Worm (Caenorhabditis elegans) whole organism, young adult: ENCODE measurements around the gene M03A1.8.

Source experiments
- B0261.1 ChIP-seq: sonication (generic microtip); optimal IDR thresholded peaks from 2 replicates; lab custom pipeline; 2016; ENCODE audit warnings: mild to moderate bottlenecking, missing genetic modification characterization, moderate library complexity, missing compliant biosample characterization
- C06A6.2 ChIP-seq: fragments of 200-800 bp; sonication (Bioruptor generic); conservative IDR thresholded peaks from 2 replicates; pipeline ENCODE4 v1.3.6; 2022; ENCODE audit warnings: missing genetic modification characterization, missing compliant biosample characterization
- C17E4.6 ChIP-seq: fragments of 200-800 bp; sonication (Bioruptor generic); IDR thresholded peaks from 2 replicates; pipeline ENCODE4 v1.3.6; 2022; ENCODE audit warnings: missing genetic modification reagents, missing genetic modification characterization, missing compliant biosample characterization
- D2030.7 ChIP-seq: fragments of 200-800 bp; sonication (Bioruptor generic); IDR thresholded peaks from 2 replicates; pipeline ENCODE4 v1.3.6; 2022; ENCODE audit warnings: missing genetic modification reagents, missing genetic modification characterization, missing compliant biosample characterization
- F37B4.10 ChIP-seq: fragments of 200-800 bp; sonication (Bioruptor generic); IDR thresholded peaks from 2 replicates; pipeline ENCODE4 v1.3.6; 2022; ENCODE audit warnings: missing genetic modification characterization, missing compliant biosample characterization
- F52B5.7 ChIP-seq: sonication (generic microtip); optimal IDR thresholded peaks from 2 replicates; lab custom pipeline; 2016; ENCODE audit warnings: mild to moderate bottlenecking, missing genetic modification characterization, missing compliant biosample characterization
- F57A8.1 ChIP-seq: fragments of 200-800 bp; sonication (Bioruptor generic); optimal IDR thresholded peaks from 2 replicates; lab custom pipeline; 2018; ENCODE audit warnings: mild to moderate bottlenecking, missing genetic modification characterization, moderate library complexity, missing compliant biosample characterization
- F57C9.4 ChIP-seq: sonication (generic microtip); optimal IDR thresholded peaks from 2 replicates; lab custom pipeline; 2017; ENCODE audit warnings: mild to moderate bottlenecking, missing genetic modification characterization, missing compliant biosample characterization
- Y53F4B.3 ChIP-seq: fragments of 200-800 bp; sonication (Bioruptor generic); IDR thresholded peaks from 2 replicates; pipeline ENCODE4 v1.3.6; 2022; ENCODE audit warnings: missing genetic modification reagents, missing genetic modification characterization, missing compliant biosample characterization
- Y79H2A.3 ChIP-seq: fragments of 200-800 bp; sonication (Bioruptor generic); conservative IDR thresholded peaks from 2 replicates; pipeline ENCODE4 v1.3.6; 2022; ENCODE audit warnings: missing genetic modification reagents, missing genetic modification characterization, missing compliant biosample characterization
- attf-3 ChIP-seq: fragments of 200-800 bp; sonication (Bioruptor generic); conservative IDR thresholded peaks from 2 replicates; pipeline ENCODE4 v1.3.6; 2022; ENCODE audit warnings: missing genetic modification reagents, missing genetic modification characterization, missing compliant biosample characterization
- ceh-40 ChIP-seq: fragments of 200-800 bp; sonication (Bioruptor generic); IDR thresholded peaks from 2 replicates; pipeline ENCODE4 v1.3.6; 2022; ENCODE audit warnings: missing genetic modification characterization, missing compliant biosample characterization
- ceh-91 ChIP-seq: fragments of 200-800 bp; sonication (Bioruptor generic); IDR thresholded peaks from 2 replicates; pipeline ENCODE4 v1.3.6; 2022; ENCODE audit warnings: missing genetic modification reagents, missing genetic modification characterization, missing compliant biosample characterization
- ekl-4 ChIP-seq: fragments of 200-800 bp; sonication (Bioruptor generic); IDR thresholded peaks from 2 replicates; pipeline ENCODE4 v1.3.6; 2022; ENCODE audit warnings: missing genetic modification reagents, missing genetic modification characterization, missing compliant biosample characterization
- gei-17 ChIP-seq: fragments of 200-800 bp; sonication (Bioruptor generic); optimal IDR thresholded peaks from 2 replicates; lab custom pipeline; 2018; ENCODE audit warnings: mild to moderate bottlenecking, missing genetic modification characterization, missing compliant biosample characterization
- lag-1 ChIP-seq: fragments of 200-800 bp; sonication (Bioruptor generic); IDR thresholded peaks from 2 replicates; pipeline ENCODE4 v1.3.6; 2022; ENCODE audit warnings: missing genetic modification reagents, missing genetic modification characterization, missing compliant biosample characterization
- let-607 ChIP-seq, 2 experiments: fragments of 200-800 bp in 1 of 2; sonication (Bioruptor generic) in 1 of 2; sonication (generic microtip) in 1 of 2; optimal IDR thresholded peaks; 2 replicates each; lab custom pipeline; 2016 to 2018; ENCODE audit warnings: mild to moderate bottlenecking in 2 of 2, missing compliant biosample characterization in 2 of 2, missing genetic modification characterization in 2 of 2, moderate library complexity in 2 of 2, missing genotype in 1 of 2
- lin-35 ChIP-seq, 3 experiments: fragments of 150-350 bp in 2 of 3; sonication (generic microtip) in 1 of 3; optimal IDR thresholded peaks; 2 replicates each; lab custom pipeline; 2014 to 2018; ENCODE audit warnings: missing biosample characterization in 3 of 3, missing genetic modification characterization in 3 of 3, missing genetic modification reagents in 3 of 3
- lir-1 ChIP-seq: fragments of 200-800 bp; sonication (Bioruptor generic); conservative IDR thresholded peaks from 2 replicates; pipeline ENCODE4 v1.3.6; 2022; ENCODE audit warnings: missing genetic modification reagents, missing genetic modification characterization, missing compliant biosample characterization
- lsy-27 ChIP-seq: sonication (generic microtip); optimal IDR thresholded peaks from 2 replicates; lab custom pipeline; 2017; ENCODE audit warnings: missing genetic modification characterization, mild to moderate bottlenecking, missing compliant biosample characterization, antibody characterized with exemption, missing genotype, borderline replicate concordance; ENCODE audit not compliant: insufficient read depth
- mel-28 ChIP-seq: sonication (generic microtip); optimal IDR thresholded peaks from 2 replicates; lab custom pipeline; 2016; ENCODE audit warnings: borderline replicate concordance, mild to moderate bottlenecking, missing genetic modification characterization, missing compliant biosample characterization
- mes-4 ChIP-seq: sonication (generic microtip); optimal IDR thresholded peaks from 2 replicates; lab custom pipeline; 2016; ENCODE audit warnings: missing genotype, missing genetic modification characterization, missing compliant biosample characterization
- mxl-1 ChIP-seq: sonication (generic microtip); optimal IDR thresholded peaks from 2 replicates; lab custom pipeline; 2016; ENCODE audit warnings: missing genetic modification characterization, missing compliant biosample characterization
- nfya-1 ChIP-seq: sonication (generic microtip); optimal IDR thresholded peaks from 2 replicates; lab custom pipeline; 2017; ENCODE audit warnings: antibody characterized with exemption, missing compliant biosample characterization, missing genetic modification characterization, borderline replicate concordance; ENCODE audit not compliant: insufficient read depth
- nfyb-1 ChIP-seq: fragments of 200-800 bp; sonication (Bioruptor generic); IDR thresholded peaks from 2 replicates; pipeline ENCODE4 v1.3.6; 2022; ENCODE audit warnings: missing genetic modification reagents, missing genetic modification characterization, missing compliant biosample characterization
- nhr-179 ChIP-seq: sonication (generic microtip); optimal IDR thresholded peaks from 2 replicates; lab custom pipeline; 2016; ENCODE audit warnings: mild to moderate bottlenecking, missing genetic modification characterization, missing compliant biosample characterization
- nhr-80 ChIP-seq: sonication (generic microtip); optimal IDR thresholded peaks from 2 replicates; lab custom pipeline; 2016; ENCODE audit warnings: missing genetic modification characterization, missing compliant biosample characterization
- nhr-90 ChIP-seq: sonication (generic microtip); optimal IDR thresholded peaks from 2 replicates; lab custom pipeline; 2016; ENCODE audit warnings: missing genotype, mild to moderate bottlenecking, missing genetic modification characterization, missing compliant biosample characterization
- rcor-1 ChIP-seq: fragments of 200-800 bp; sonication (Bioruptor generic); IDR thresholded peaks from 2 replicates; pipeline ENCODE4 v1.3.6; 2022; ENCODE audit warnings: missing genetic modification reagents, missing genetic modification characterization, missing compliant biosample characterization
- sea-2 ChIP-seq: fragments of 200-800 bp; sonication (Bioruptor generic); IDR thresholded peaks from 2 replicates; pipeline ENCODE4 v1.3.6; 2022; ENCODE audit warnings: missing genetic modification characterization, missing compliant biosample characterization
- tlf-1 ChIP-seq: fragments of 200-800 bp; sonication (Bioruptor generic); optimal IDR thresholded peaks from 2 replicates; lab custom pipeline; 2018; ENCODE audit warnings: mild to moderate bottlenecking, missing genetic modification characterization, missing compliant biosample characterization
- unc-62 ChIP-seq: fragments of 150-350 bp; optimal IDR thresholded peaks from 2 replicates; lab custom pipeline; 2014; ENCODE audit warnings: missing biosample characterization, missing genetic modification reagents, missing genetic modification characterization
- zfh-2 ChIP-seq: fragments of 200-800 bp; sonication (Bioruptor generic); conservative IDR thresholded peaks from 2 replicates; pipeline ENCODE4 v1.3.6; 2022; ENCODE audit warnings: missing genetic modification reagents, missing genetic modification characterization, missing compliant biosample characterization
- zim-3 ChIP-seq: sonication (generic microtip); optimal IDR thresholded peaks from 2 replicates; lab custom pipeline; 2017; ENCODE audit warnings: mild to moderate bottlenecking, missing genetic modification characterization, moderate library complexity, missing compliant biosample characterization
- ztf-28 ChIP-seq: fragments of 200-800 bp; sonication (Bioruptor generic); IDR thresholded peaks from 2 replicates; pipeline ENCODE4 v1.3.6; 2022; ENCODE audit warnings: missing genetic modification reagents, missing genetic modification characterization, missing compliant biosample characterization

The M03A1.8 gene

DNA sequence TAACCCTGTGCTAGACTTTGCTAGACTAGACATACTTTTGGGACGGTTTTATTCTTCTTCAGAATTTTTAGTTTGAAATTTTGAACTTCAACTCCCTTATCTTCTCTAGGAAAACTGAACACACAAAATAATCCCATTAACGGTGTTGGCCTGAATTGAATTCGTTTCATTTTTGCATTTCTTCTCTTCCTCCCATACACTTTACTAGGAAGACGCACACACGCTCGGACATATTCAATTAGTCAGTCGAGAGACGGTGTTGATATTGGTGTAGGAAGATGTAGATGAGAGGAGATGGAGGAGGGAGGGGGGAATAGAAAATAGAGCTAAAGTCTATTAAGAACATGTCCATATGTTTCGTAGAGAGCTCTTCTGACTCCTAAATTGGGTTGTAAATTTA is 14.5 kb downstream of the M03A1.8 start:
- no peak for TF ChIP-seq F57A8.1
- no peak for TF ChIP-seq nhr-80 (tag; lab: Kevin White, UChicago)
- no peak for TF ChIP-seq ceh-91
- TF ChIP-seq B0261.1: no peak
- TF ChIP-seq F52B5.7: no peak
- TF ChIP-seq rcor-1 (GFP tag; lab: Robert Waterston, UW): no peak
- no peak for TF ChIP-seq mel-28 (tag; lab: Kevin White, UChicago)
- TF ChIP-seq unc-62 (GFP tag; lab: Kevin White, UChicago): no peak
- TF ChIP-seq C06A6.2 (GFP tag; lab: Robert Waterston, UW): no peak
- TF ChIP-seq zfh-2 (GFP tag; lab: Robert Waterston, UW): no peak
- TF ChIP-seq lsy-27 (tag; lab: Kevin White, UChicago): no peak

DNA sequence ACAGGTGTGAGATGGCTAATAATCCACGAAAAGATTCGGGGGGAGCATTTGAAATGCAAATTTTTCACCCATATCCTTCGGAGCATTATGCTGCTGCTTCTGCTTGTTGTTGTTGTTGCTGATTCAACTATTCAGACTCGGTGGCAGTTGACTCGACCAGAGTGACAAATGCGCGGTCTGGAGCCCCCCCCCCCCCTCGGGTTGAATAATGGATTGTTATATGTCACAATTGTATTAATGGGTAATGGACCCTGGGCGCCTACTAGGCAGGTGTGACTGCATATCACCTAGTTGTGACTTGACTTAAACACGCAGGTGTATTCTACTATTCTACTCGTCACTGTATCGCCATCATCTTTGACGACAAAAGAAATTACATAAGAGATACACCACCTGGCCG is 15.4 kb downstream of the M03A1.8 start:
- TF ChIP-seq F57C9.4 (tag; lab: Kevin White, UChicago) (no peak), ceh-40 (GFP tag; lab: Robert Waterston, UW) (no peak), Y53F4B.3 (GFP tag; lab: Robert Waterston, UW) (no peak), attf-3 (GFP tag; lab: Robert Waterston, UW) (no peak), nfyb-1 (GFP tag; lab: Robert Waterston, UW) (no peak)

DNA sequence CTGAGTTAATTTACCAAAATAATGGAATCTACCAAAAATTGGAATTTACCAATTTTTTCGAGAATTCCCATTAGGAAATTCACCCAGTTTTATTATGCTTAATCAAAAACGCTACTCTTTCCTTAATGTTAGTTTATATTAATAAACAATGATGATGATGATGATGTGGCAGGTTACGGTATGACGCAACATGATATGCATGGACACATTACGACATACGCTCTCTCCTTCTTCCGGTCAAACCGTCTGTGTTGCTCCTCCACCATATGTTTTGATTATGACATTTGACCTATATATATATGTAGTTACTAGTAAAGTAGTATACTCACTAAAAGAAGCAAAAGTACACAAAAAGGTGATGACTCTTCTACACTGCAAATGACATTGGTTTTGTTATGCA is 17.3 kb downstream of the M03A1.8 start:
- TF ChIP-seq ceh-91: no peak
- no peak for TF ChIP-seq sea-2
- no peak for TF ChIP-seq ceh-40 (GFP tag; lab: Robert Waterston, UW)
- TF ChIP-seq ekl-4 (GFP tag; lab: Robert Waterston, UW): no peak
- no peak for TF ChIP-seq lag-1
- no peak for TF ChIP-seq gei-17 (GFP tag; lab: Kevin White, UChicago)
- TF ChIP-seq nfya-1: no peak
- TF ChIP-seq mes-4 (tag; lab: Kevin White, UChicago): no peak
- no peak for TF ChIP-seq ztf-28 (GFP tag; lab: Robert Waterston, UW)
- no peak for TF ChIP-seq nhr-90 (tag; lab: Kevin White, UChicago)
- no peak for TF ChIP-seq tlf-1 (GFP tag; lab: Kevin White, UChicago)
- no peak for TF ChIP-seq zim-3 (tag; lab: Kevin White, UChicago)
- no peak for TF ChIP-seq C17E4.6 (GFP tag; lab: Robert Waterston, UW)
- no peak for TF ChIP-seq lin-35 (GFP tag; optimal IDR thresholded peaks at IDR 0.05; lab: Kevin White, UChicago)
- TF ChIP-seq rcor-1 (GFP tag; lab: Robert Waterston, UW): no peak
- TF ChIP-seq, all 124 proteins: peak for 0

ce11 chrII:4579375-4579774 is 19.2 kb downstream of the M03A1.8 start:
- TF ChIP-seq lir-1 (GFP tag; lab: Robert Waterston, UW) (no peak), gei-17 (GFP tag; lab: Kevin White, UChicago) (no peak), D2030.7 (GFP tag; lab: Robert Waterston, UW) (no peak), F37B4.10 (GFP tag; lab: Robert Waterston, UW) (no peak), mxl-1 (tag; lab: Kevin White, UChicago) (no peak)

ce11 chrII:4579920-4580474 is 19.9 kb downstream of the M03A1.8 start:
- TF ChIP-seq Y79H2A.3: no peak
- TF ChIP-seq nhr-179 (tag; lab: Kevin White, UChicago): no peak
- TF ChIP-seq let-607 (tag; optimal IDR thresholded peaks at IDR 0.05; lab: Kevin White, UChicago): no peak
